Fruit fly (Drosophila melanogaster): Measurements from ENCODE around the gene CG4229.

CG4229 gene

DNA sequence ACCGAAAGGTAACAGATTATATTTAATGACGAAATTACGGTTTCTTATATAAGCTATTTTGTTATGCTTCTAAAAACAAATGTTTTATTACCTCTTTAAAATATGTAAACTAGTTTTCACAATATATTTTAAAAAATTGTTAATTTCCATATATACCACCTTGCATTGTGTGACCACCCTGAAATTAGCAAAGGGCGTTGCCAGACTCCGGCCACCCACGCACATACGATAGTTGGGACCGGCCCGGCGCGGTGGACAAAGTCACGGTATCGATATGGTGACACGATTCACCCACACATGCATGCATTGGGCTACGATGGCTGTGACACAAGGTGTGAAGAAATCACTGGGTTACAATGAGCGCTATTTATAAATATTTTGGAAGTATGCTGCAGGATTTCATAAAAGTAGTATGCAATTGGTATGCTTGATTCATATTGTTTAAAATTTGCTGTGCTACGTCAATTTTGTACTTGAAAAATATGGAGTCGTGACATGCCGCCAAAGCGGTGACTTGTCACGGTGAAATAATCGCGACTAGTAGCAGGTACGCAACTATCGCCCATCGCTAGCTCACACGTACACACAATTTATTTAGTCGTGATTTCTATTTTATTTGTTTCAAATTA is 31.5 kb downstream of the CG4229 start (continued):
- TF ChIP-seq Hr51 (GFP tag; optimal IDR thresholded peaks at IDR 0.05) (peak; percentile 55 to 63), Rfx (GFP tag; IDR thresholded peaks at IDR 0.05) (peak; percentile 83), CG12769 (tag; optimal IDR thresholded peaks at IDR 0.05) (no peak), gfzf (GFP tag; optimal IDR thresholded peaks at IDR 0.05) (peak; percentile 55), CG17612 (GFP tag; IDR thresholded peaks at IDR 0.05) (no peak), CG7839 (tag; optimal IDR thresholded peaks at IDR 0.05) (peak; percentile 63), CG1024 (GFP tag; IDR thresholded peaks at IDR 0.05) (0 out of 2 replicates have a peak, but pooled peaks have one; percentile 18), CG6175 (GFP tag; IDR thresholded peaks at IDR 0.05) (no peak), CG12155 (GFP tag; optimal IDR thresholded peaks at IDR 0.05) (peak; percentile 9), CG2889 (GFP tag; IDR thresholded peaks at IDR 0.05) (peak; percentile 69; the same call in 2 of the 3 replicates), Mad (GFP tag; optimal IDR thresholded peaks at IDR 0.05) (peak; percentile 64), B-H2 (GFP tag; optimal IDR thresholded peaks at IDR 0.05) (peak; percentile 12), crol (GFP tag; IDR thresholded peaks at IDR 0.05) (no peak), ERR (GFP tag; optimal IDR thresholded peaks at IDR 0.05) (no peak), jumu (GFP tag; optimal IDR thresholded peaks at IDR 0.05) (peak; percentile 75), bsh (GFP tag; optimal IDR thresholded peaks at IDR 0.05) (peak in 1 of 2 experiments; percentile 57), CG13624 (GFP tag; optimal IDR thresholded peaks at IDR 0.05) (peak; percentile 67), TFAM (GFP tag; optimal IDR thresholded peaks at IDR 0.05) (no peak), Hr3 (GFP tag; optimal IDR thresholded peaks at IDR 0.05) (peak; percentile 55), Oli (tag; optimal IDR thresholded peaks at IDR 0.05) (peak; percentile 21), CG14965 (GFP tag; optimal IDR thresholded peaks at IDR 0.05; ENCODE audit: borderline replicate concordance) (no peak), Hmx (GFP tag; optimal IDR thresholded peaks at IDR 0.05) (no peak), kah (GFP tag; optimal IDR thresholded peaks at IDR 0.05) (no peak), Spps (tag; optimal IDR thresholded peaks at IDR 0.05) (no peak), HLH3B (GFP tag; IDR thresholded peaks at IDR 0.05) (peak; percentile 54), Oaz (GFP tag; IDR thresholded peaks at IDR 0.05) (no peak), h (optimal IDR thresholded peaks at IDR 0.05) (no peak), CG10274 (GFP tag; optimal IDR thresholded peaks at IDR 0.05) (no peak), Tbp (GFP tag; optimal IDR thresholded peaks at IDR 0.05) (no peak), CG18764 (GFP tag; optimal IDR thresholded peaks at IDR 0.05) (no peak), btn (GFP tag; optimal IDR thresholded peaks at IDR 0.05) (peak; percentile 5), otp (GFP tag; IDR thresholded peaks at IDR 0.05) (peak; percentile 41; the same call in 1 of the 3 replicates), eyg (GFP tag; optimal IDR thresholded peaks at IDR 0.05) (peak; percentile 61), pnt (GFP tag; optimal IDR thresholded peaks at IDR 0.05) (peak; percentile 53), ems (GFP tag; optimal IDR thresholded peaks at IDR 0.05) (peak; percentile 69), CG15479 (GFP tag; optimal IDR thresholded peaks at IDR 0.05) (no peak), CG4820 (GFP tag; optimal IDR thresholded peaks at IDR 0.05) (peak; percentile 26), Atf-2 (GFP tag; optimal IDR thresholded peaks at IDR 0.05) (no peak), CG13775 (GFP tag; optimal IDR thresholded peaks at IDR 0.05) (peak; percentile 52), ase (GFP tag; IDR thresholded peaks at IDR 0.05) (0 out of 3 replicates have a peak, but pooled peaks have one; percentile 51), br (optimal IDR thresholded peaks at IDR 0.05) (no peak), CG9797 (GFP tag; optimal IDR thresholded peaks at IDR 0.05) (peak; percentile 72), sug (tag; optimal IDR thresholded peaks at IDR 0.05) (peak; percentile 84), B-H1 (GFP tag; IDR thresholded peaks at IDR 0.05) (peak; percentile 57), CG15514 (GFP tag; optimal IDR thresholded peaks at IDR 0.05) (peak; percentile 69), CG17912 (GFP tag; optimal IDR thresholded peaks at IDR 0.05) (peak; percentile 50), CG11723 (GFP tag; optimal IDR thresholded peaks at IDR 0.05) (no peak), hth (optimal IDR thresholded peaks at IDR 0.05) (no peak), scrt (GFP tag; optimal IDR thresholded peaks at IDR 0.05) (no peak), CG10366 (GFP tag; IDR thresholded peaks at IDR 0.05) (peak; percentile 55), ci (GFP tag; IDR thresholded peaks at IDR 0.05) (peak; percentile 77; the same call in 2 of the 3 replicates)
